Worm (Caenorhabditis elegans): ENCODE results near the gene C18B10.6.

DNA sequence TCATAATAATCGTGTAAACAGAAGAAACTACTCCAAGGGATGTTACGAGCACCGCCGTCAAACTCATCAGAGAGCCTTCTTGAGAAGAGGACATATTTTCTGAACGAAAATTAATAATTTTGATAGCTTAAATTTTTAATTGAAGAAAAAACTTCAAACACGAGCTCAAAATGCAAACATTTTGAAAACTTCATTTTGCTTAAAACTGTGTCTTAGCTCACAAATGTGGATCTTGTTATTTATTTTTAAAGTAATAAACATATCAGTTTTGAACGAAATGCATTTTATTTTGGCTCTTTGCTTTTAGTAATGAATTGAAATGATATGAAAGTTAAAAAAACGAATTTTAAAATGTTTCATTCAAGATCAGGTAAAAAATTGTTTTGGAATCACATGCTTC lies 6.7 kb upstream of the C18B10.6 start, which contains the start of gene srbc-7:
- TF ChIP-seq klf-2 (GFP tag; conservative IDR thresholded peaks at IDR 0.05) (no peak), T22C8.4 (GFP tag; IDR thresholded peaks at IDR 0.05) (no peak), ztf-23 (GFP tag; IDR thresholded peaks at IDR 0.05) (no peak), tab-1 (GFP tag; IDR thresholded peaks at IDR 0.05) (no peak), ref-1 (GFP tag; conservative IDR thresholded peaks at IDR 0.05) (no peak), flt-1 (GFP tag; IDR thresholded peaks at IDR 0.05) (no peak)

Measured in whole organism, midembryonic.